Fruit fly (Drosophila melanogaster) whole organism, embryonic: ENCODE results near the gene Rpn9.

ENCODE experiments used
- Atf-2 ChIP-seq: fragments of 200-800 bp; sonication (Bioruptor generic); optimal IDR thresholded peaks from 2 replicates; lab custom pipeline; 2016; ENCODE audit warnings: missing biosample characterization, missing genetic modification characterization
- Awh ChIP-seq: fragments of 200-800 bp; sonication (Bioruptor generic); IDR thresholded peaks from 2 replicates; pipeline ENCODE4, ENCODE4 v1.3.6; 2022; ENCODE audit warnings: missing biosample characterization, missing genetic modification characterization
- Blimp-1 ChIP-seq: fragments of 200-800 bp; sonication (Bioruptor generic); optimal IDR thresholded peaks from 3 replicates; lab custom pipeline; 2018; ENCODE audit warnings: missing biosample characterization, missing genetic modification characterization, mild to moderate bottlenecking, moderate library complexity, missing genetic modification reagents
- C15 ChIP-seq: fragments of 200-800 bp; sonication (Bioruptor generic); IDR thresholded peaks from 3 replicates; pipeline ENCODE4 v1.3.6; 2022; ENCODE audit warnings: missing biosample characterization, missing genetic modification characterization
- CG10654 ChIP-seq: fragments of 200-800 bp; sonication (Bioruptor generic); optimal IDR thresholded peaks from 2 replicates; lab custom pipeline; 2016; ENCODE audit warnings: missing biosample characterization, missing genetic modification characterization
- CG11247 ChIP-seq: fragments of 200-800 bp; sonication (Bioruptor generic); IDR thresholded peaks from 2 replicates; pipeline ENCODE4 v1.3.6; 2022; ENCODE audit warnings: missing biosample characterization, missing genetic modification characterization
- CG11696 ChIP-seq: fragments of 200-800 bp; sonication (Bioruptor generic); IDR thresholded peaks from 2 replicates; pipeline ENCODE4 v1.3.6; 2022; ENCODE audit warnings: missing biosample characterization, missing genetic modification characterization
- CG12071 ChIP-seq: fragments of 200-800 bp; sonication (Bioruptor generic); optimal IDR thresholded peaks from 3 replicates; lab custom pipeline; 2018; ENCODE audit warnings: missing biosample characterization, mild to moderate bottlenecking, missing genetic modification characterization
- CG12744 ChIP-seq: fragments of 200-800 bp; sonication (Bioruptor generic); optimal IDR thresholded peaks from 2 replicates; lab custom pipeline; 2016; ENCODE audit warnings: missing biosample characterization, missing genetic modification characterization
- CG14667 ChIP-seq: fragments of 200-800 bp; sonication (Bioruptor generic); IDR thresholded peaks from 2 replicates; pipeline ENCODE4 v1.3.6; 2022; ENCODE audit warnings: missing biosample characterization, missing genetic modification characterization
- CG15601 ChIP-seq: fragments of 200-800 bp; sonication (Bioruptor generic); optimal IDR thresholded peaks from 3 replicates; lab custom pipeline; 2019; ENCODE audit warnings: missing biosample characterization, mild to moderate bottlenecking, missing genetic modification characterization, moderate library complexity
- CG17186 ChIP-seq: fragments of 200-800 bp; sonication (Bioruptor generic); optimal IDR thresholded peaks from 3 replicates; lab custom pipeline; 2017; ENCODE audit warnings: missing biosample characterization, missing genetic modification reagents, missing genetic modification characterization
- CG17328 ChIP-seq: fragments of 200-800 bp; sonication (Bioruptor generic); IDR thresholded peaks from 2 replicates; pipeline ENCODE4 v1.3.6; 2022; ENCODE audit warnings: missing biosample characterization, missing genetic modification characterization
- CG34376 ChIP-seq: fragments of 200-800 bp; sonication (Bioruptor generic); optimal IDR thresholded peaks from 2 replicates; lab custom pipeline; 2018; ENCODE audit warnings: missing biosample characterization, mild to moderate bottlenecking, missing genetic modification characterization
- CG6272 ChIP-seq: fragments of 200-800 bp; sonication (Bioruptor generic); IDR thresholded peaks from 2 replicates; pipeline ENCODE4 v1.3.6; 2022; ENCODE audit warnings: missing biosample characterization, missing genetic modification characterization
- CG6791 ChIP-seq: fragments of 200-800 bp; sonication (Bioruptor generic); IDR thresholded peaks from 3 replicates; pipeline ENCODE4 v1.3.6; 2022; ENCODE audit warnings: missing biosample characterization, missing genetic modification characterization; ENCODE audit not compliant: partially characterized antibody
- D19A ChIP-seq: fragments of 200-800 bp; optimal IDR thresholded peaks from 3 replicates; lab custom pipeline; 2019; ENCODE audit warnings: missing biosample characterization, mild to moderate bottlenecking, missing genetic modification characterization, moderate library complexity
- Dbx ChIP-seq: fragments of 200-800 bp; sonication (Bioruptor generic); IDR thresholded peaks from 3 replicates; pipeline ENCODE4 v1.3.6; 2022; ENCODE audit warnings: missing biosample characterization, missing genetic modification characterization
- Doc3 ChIP-seq: fragments of 200-800 bp; sonication (Bioruptor generic); IDR thresholded peaks from 3 replicates; pipeline ENCODE4 v1.3.6; 2022; ENCODE audit warnings: missing biosample characterization, missing genetic modification characterization; ENCODE audit not compliant: partially characterized antibody
- Dref ChIP-seq: fragments of 200-800 bp; sonication (Bioruptor generic); IDR thresholded peaks from 2 replicates; pipeline ENCODE4 v1.3.6; 2022; ENCODE audit warnings: missing biosample characterization, missing genetic modification characterization
- Elba2 ChIP-seq: fragments of 200-800 bp; sonication (Bioruptor generic); optimal IDR thresholded peaks from 3 replicates; lab custom pipeline; 2016; ENCODE audit warnings: missing biosample characterization, missing genetic modification characterization
- Ets65A ChIP-seq: fragments of 200-800 bp; sonication (Bioruptor generic); peaks from one replicate; lab custom pipeline; 2016; ENCODE audit warnings: missing biosample characterization, missing genetic modification characterization
- Fer1 ChIP-seq: fragments of 200-800 bp; sonication (Bioruptor generic); optimal IDR thresholded peaks from 2 replicates; lab custom pipeline; 2017; ENCODE audit warnings: missing biosample characterization, mild to moderate bottlenecking, missing genetic modification characterization
- HLH4C ChIP-seq: fragments of 200-800 bp; sonication (Bioruptor generic); IDR thresholded peaks from 3 replicates; pipeline ENCODE4 v1.3.6; 2022; ENCODE audit warnings: missing biosample characterization, missing genetic modification characterization; ENCODE audit not compliant: partially characterized antibody
- Neu2 ChIP-seq: fragments of 200-800 bp; sonication (Bioruptor generic); optimal IDR thresholded peaks from 3 replicates; lab custom pipeline; 2016; ENCODE audit warnings: missing biosample characterization, missing genetic modification characterization, borderline replicate concordance
- Nf-YA ChIP-seq: fragments of 200-800 bp; sonication (Bioruptor generic); IDR thresholded peaks from 2 replicates; pipeline ENCODE4 v1.3.6; 2022; ENCODE audit warnings: missing biosample characterization, missing genetic modification characterization
- Optix ChIP-seq: fragments of 200-800 bp; sonication (Bioruptor generic); IDR thresholded peaks from 3 replicates; pipeline ENCODE4 v1.3.6; 2022; ENCODE audit warnings: missing biosample characterization, missing genetic modification characterization
- Sry-β ChIP-seq: fragments of 200-800 bp; sonication (Bioruptor generic); optimal IDR thresholded peaks from 2 replicates; lab custom pipeline; 2018; ENCODE audit warnings: missing biosample characterization, mild to moderate bottlenecking, missing genetic modification characterization, moderate library complexity
- chif ChIP-seq, 2 experiments: fragments of 200-800 bp; sonication (Bioruptor generic); optimal IDR thresholded peaks; 3 replicates each; lab custom pipeline; 2016; ENCODE audit warnings: missing biosample characterization in 2 of 2, missing genetic modification characterization in 2 of 2
- dimm ChIP-seq: fragments of 200-800 bp; sonication (Bioruptor generic); IDR thresholded peaks from 2 replicates; pipeline ENCODE4 v1.3.6; 2022; ENCODE audit warnings: missing biosample characterization, missing genetic modification characterization
- en ChIP-seq: fragments of 200-800 bp; sonication (Bioruptor generic); optimal IDR thresholded peaks from 2 replicates; lab custom pipeline; 2016; ENCODE audit warnings: missing biosample characterization, missing genetic modification characterization
- grau ChIP-seq: fragments of 200-800 bp; optimal IDR thresholded peaks from 3 replicates; lab custom pipeline; 2019; ENCODE audit warnings: missing biosample characterization, mild to moderate bottlenecking, missing genetic modification characterization, moderate library complexity
- h ChIP-seq: fragments of >200 bp; optimal IDR thresholded peaks from 2 replicates; lab custom pipeline; 2017
- nom ChIP-seq: fragments of 200-800 bp; sonication (Bioruptor generic); optimal IDR thresholded peaks from 2 replicates; lab custom pipeline; 2017; ENCODE audit warnings: missing biosample characterization, missing genetic modification characterization, mild to moderate bottlenecking, moderate library complexity, missing genetic modification reagents
- pita ChIP-seq: fragments of 200-800 bp; sonication (Bioruptor generic); optimal IDR thresholded peaks from 2 replicates; lab custom pipeline; 2017; ENCODE audit warnings: missing biosample characterization, mild to moderate bottlenecking, missing genetic modification characterization
- slbo ChIP-seq: fragments of 200-800 bp; sonication (Bioruptor generic); IDR thresholded peaks from 2 replicates; pipeline ENCODE4 v1.3.6; 2022; ENCODE audit warnings: missing biosample characterization, missing genetic modification characterization
- twi ChIP-seq: fragments of 200-800 bp; optimal IDR thresholded peaks from 2 replicates; lab custom pipeline; 2019; ENCODE audit warnings: missing biosample characterization, mild to moderate bottlenecking, missing genetic modification characterization, moderate library complexity
- zfh2 ChIP-seq: fragments of 200-800 bp; sonication (Bioruptor generic); optimal IDR thresholded peaks from 2 replicates; lab custom pipeline; 2016; ENCODE audit warnings: missing biosample characterization, missing genetic modification characterization

Rpn9 gene

dm6 chr3R:23694579-23695033, 38.7 kb downstream of the Rpn9 start, which contains the start of gene CG10254 (continued):
- TF ChIP-seq Dbx (GFP tag; lab: Robert Waterston, UW) (no peak), nom (no peak), CG10654 (GFP tag; lab: Kevin White, UChicago) (no peak), Neu2 (GFP tag; lab: Kevin White, UChicago) (no peak), chif (GFP tag; optimal IDR thresholded peaks at IDR 0.05; lab: Kevin White, UChicago) (no peak), Blimp-1 (GFP tag; lab: Kevin White, UChicago) (no peak), Fer1 (GFP tag; lab: Kevin White, UChicago) (no peak), Sry-β (no peak), Atf-2 (GFP tag; lab: Kevin White, UChicago) (no peak), Awh (GFP tag; lab: Robert Waterston, UW) (no peak), CG6272 (GFP tag; lab: Robert Waterston, UW) (no peak), CG17186 (no peak), Dref (GFP tag; lab: Robert Waterston, UW) (no peak), CG11696 (GFP tag; lab: Robert Waterston, UW) (no peak), Nf-YA (no peak), CG15601 (tag; lab: Kevin White, UChicago) (peak; percentile 100), Elba2 (GFP tag; lab: Kevin White, UChicago) (no peak), dimm (GFP tag; lab: Robert Waterston, UW) (no peak), CG6791 (no peak), zfh2 (no peak), pita (GFP tag; lab: Kevin White, UChicago) (peak; percentile 64), twi (tag; lab: Kevin White, UChicago) (no peak), CG14667 (GFP tag; lab: Robert Waterston, UW) (no peak), Optix (GFP tag; lab: Robert Waterston, UW) (no peak), Doc3 (GFP tag; lab: Robert Waterston, UW) (no peak), CG17328 (GFP tag; lab: Robert Waterston, UW) (no peak)

- TF ChIP-seq CG12071 (GFP tag; lab: Kevin White, UChicago) (no peak), Ets65A (GFP tag; lab: Kevin White, UChicago) (peak; percentile 70)
These were observed 46.3 kb downstream of the Rpn9 start for dm6 chr3R:23686924-23687323.

dm6 chr3R:23685955-23686354, 47.3 kb downstream of the Rpn9 start, which contains the start of gene SPE:
SPE (plus strand) TSS chr3R:23686255.
- TF ChIP-seq en (no peak), CG34376 (peak; percentile 9), slbo (no peak), grau (tag; lab: Kevin White, UChicago) (no peak), HLH4C (GFP tag; lab: Robert Waterston, UW) (no peak)

- TF ChIP-seq h (no peak), C15 (GFP tag; lab: Robert Waterston, UW) (no peak), CG11247 (GFP tag; lab: Robert Waterston, UW) (no peak), CG12744 (GFP tag; lab: Kevin White, UChicago) (no peak), D19A (tag; lab: Kevin White, UChicago) (no peak)
These were observed 49.5 kb downstream of the Rpn9 start, which contains the start of gene CG18754 for dm6 chr3R:23683757-23684156. CG18754 (plus strand) TSS chr3R:23684057.
